Fruit fly (Drosophila melanogaster) whole organism, embryonic: Measurements from ENCODE around the gene CG3368.
A peak's percentile ranks its signal among the peaks of the same experiment; 100 is the strongest.

Experiments
- Abd-B ChIP-seq: fragments of 200-800 bp; sonication (Bioruptor generic); optimal IDR thresholded peaks from 2 replicates; lab custom pipeline; 2018; ENCODE audit warnings: missing biosample characterization, mild to moderate bottlenecking, missing genetic modification characterization, moderate library complexity
- B-H2 ChIP-seq: fragments of 200-800 bp; sonication (Bioruptor generic); optimal IDR thresholded peaks from 2 replicates; lab custom pipeline; 2018; ENCODE audit warnings: missing biosample characterization, mild to moderate bottlenecking, missing genetic modification characterization
- BEAF-32 ChIP-seq: fragments of 200-800 bp; sonication (Bioruptor generic); optimal IDR thresholded peaks from 3 replicates; lab custom pipeline; 2017; ENCODE audit warnings: missing biosample characterization, missing genetic modification characterization, mild to moderate bottlenecking, moderate library complexity, missing genetic modification reagents
- CG10267 ChIP-seq: fragments of 200-800 bp; sonication (Bioruptor generic); optimal IDR thresholded peaks from 2 replicates; lab custom pipeline; 2018; ENCODE audit warnings: missing biosample characterization, mild to moderate bottlenecking, missing genetic modification characterization, moderate library complexity
- CG10565 ChIP-seq: fragments of 200-800 bp; sonication (Bioruptor generic); optimal IDR thresholded peaks from 3 replicates; lab custom pipeline; 2016; ENCODE audit warnings: missing biosample characterization, mild to moderate bottlenecking, missing genetic modification characterization
- CG11560 ChIP-seq: fragments of 200-800 bp; sonication (Bioruptor generic); IDR thresholded peaks from 3 replicates; pipeline ENCODE4 v1.3.6; 2022; ENCODE audit warnings: missing biosample characterization, missing genetic modification characterization
- CG13287 ChIP-seq: fragments of 200-800 bp; sonication (Bioruptor generic); IDR thresholded peaks from 2 replicates; pipeline ENCODE4 v1.3.6; 2022; ENCODE audit warnings: missing biosample characterization, missing genetic modification characterization; ENCODE audit not compliant: partially characterized antibody
- CG13424 ChIP-seq: fragments of 200-800 bp; sonication (Bioruptor generic); optimal IDR thresholded peaks from 2 replicates; lab custom pipeline; 2019; ENCODE audit warnings: missing biosample characterization, mild to moderate bottlenecking, missing genetic modification characterization, moderate library complexity
- CG15073 ChIP-seq: fragments of 200-800 bp; sonication (Bioruptor generic); optimal IDR thresholded peaks from 2 replicates; lab custom pipeline; 2016; ENCODE audit warnings: missing biosample characterization, missing genetic modification characterization
- CG15696 ChIP-seq: fragments of 200-800 bp; sonication (Bioruptor generic); optimal IDR thresholded peaks from 2 replicates; lab custom pipeline; 2019; ENCODE audit warnings: missing biosample characterization, mild to moderate bottlenecking, missing genetic modification characterization, moderate library complexity
- CG17361 ChIP-seq: fragments of 200-800 bp; sonication (Bioruptor generic); IDR thresholded peaks from 3 replicates; pipeline ENCODE4 v1.3.6; 2022; ENCODE audit warnings: missing biosample characterization, missing genetic modification characterization
- CG18476 ChIP-seq: fragments of 200-800 bp; sonication (Bioruptor generic); optimal IDR thresholded peaks from 2 replicates; lab custom pipeline; 2016; ENCODE audit warnings: missing biosample characterization, mild to moderate bottlenecking, missing genetic modification characterization
- CG2199 ChIP-seq: fragments of 200-800 bp; sonication (Bioruptor generic); IDR thresholded peaks from 3 replicates; pipeline ENCODE4 v1.3.6; 2022; ENCODE audit warnings: missing biosample characterization, missing genetic modification characterization
- CG2202 ChIP-seq: fragments of 200-800 bp; sonication (Bioruptor generic); optimal IDR thresholded peaks from 2 replicates; lab custom pipeline; 2018; ENCODE audit warnings: missing biosample characterization, mild to moderate bottlenecking, missing genetic modification characterization
- CG31441 ChIP-seq: fragments of 200-800 bp; sonication (Bioruptor generic); IDR thresholded peaks from 2 replicates; pipeline ENCODE4 v1.3.6; 2022; ENCODE audit warnings: missing biosample characterization, missing genetic modification characterization
- CG4282 ChIP-seq: fragments of 200-800 bp; sonication (Bioruptor generic); optimal IDR thresholded peaks from 2 replicates; lab custom pipeline; 2016; ENCODE audit warnings: missing biosample characterization, missing genetic modification characterization
- CG4424 ChIP-seq: fragments of 200-800 bp; sonication (Bioruptor generic); optimal IDR thresholded peaks from 3 replicates; lab custom pipeline; 2016; ENCODE audit warnings: missing biosample characterization, missing genetic modification characterization
- CG4854 ChIP-seq: fragments of 200-800 bp; sonication (Bioruptor generic); optimal IDR thresholded peaks from 2 replicates; lab custom pipeline; 2016; ENCODE audit warnings: missing biosample characterization, missing genetic modification characterization, inconsistent platforms
- CG6689 ChIP-seq: fragments of 200-800 bp; sonication (Bioruptor generic); IDR thresholded peaks from 2 replicates; pipeline ENCODE4 v1.3.6; 2022; ENCODE audit warnings: missing biosample characterization, missing genetic modification characterization
- CG6791 ChIP-seq: fragments of 200-800 bp; sonication (Bioruptor generic); IDR thresholded peaks from 3 replicates; pipeline ENCODE4 v1.3.6; 2022; ENCODE audit warnings: missing biosample characterization, missing genetic modification characterization; ENCODE audit not compliant: partially characterized antibody
- CG8290 ChIP-seq, 3 experiments: fragments of 200-800 bp; sonication (Bioruptor generic); optimal IDR thresholded peaks; 2 replicates each; lab custom pipeline; 2016 to 2019; ENCODE audit warnings: missing biosample characterization in 3 of 3, missing genetic modification characterization in 3 of 3, mild to moderate bottlenecking in 2 of 3, moderate library complexity in 1 of 3
- CG8478 ChIP-seq: fragments of >200 bp; optimal IDR thresholded peaks from 2 replicates; lab custom pipeline; 2018
- CG9437 ChIP-seq: fragments of 200-800 bp; sonication (Bioruptor generic); optimal IDR thresholded peaks from 2 replicates; lab custom pipeline; 2018; ENCODE audit warnings: missing biosample characterization, mild to moderate bottlenecking, missing genetic modification characterization
- Dbx ChIP-seq: fragments of 200-800 bp; sonication (Bioruptor generic); IDR thresholded peaks from 3 replicates; pipeline ENCODE4 v1.3.6; 2022; ENCODE audit warnings: missing biosample characterization, missing genetic modification characterization
- Dp ChIP-seq: fragments of 200-800 bp; sonication (Bioruptor generic); optimal IDR thresholded peaks from 2 replicates; lab custom pipeline; 2018; ENCODE audit warnings: missing biosample characterization, mild to moderate bottlenecking, missing genetic modification characterization, moderate library complexity
- Drgx ChIP-seq: fragments of 200-800 bp; sonication (Bioruptor generic); IDR thresholded peaks from 2 replicates; pipeline ENCODE4 v1.3.6; 2022; ENCODE audit warnings: missing biosample characterization, missing genetic modification characterization
- H2.0 ChIP-seq: fragments of 200-800 bp; sonication (Bioruptor generic); IDR thresholded peaks from 2 replicates; pipeline ENCODE4 v1.3.6; 2022; ENCODE audit warnings: missing biosample characterization, missing genetic modification characterization
- HHEX ChIP-seq: fragments of 200-800 bp; sonication (Bioruptor generic); optimal IDR thresholded peaks from 3 replicates; lab custom pipeline; 2017; ENCODE audit warnings: missing biosample characterization, mild to moderate bottlenecking, missing genetic modification characterization, missing genetic modification reagents
- MBD-R2 ChIP-seq: fragments of 200-800 bp; sonication (Bioruptor generic); IDR thresholded peaks from 2 replicates; pipeline ENCODE4 v1.3.6; 2022; ENCODE audit warnings: missing biosample characterization, missing genetic modification characterization
- Med ChIP-seq: fragments of 200-800 bp; sonication (Bioruptor generic); peaks from one replicate; lab custom pipeline; 2016; ENCODE audit warnings: missing biosample characterization, missing genetic modification characterization, mild to moderate bottlenecking, inconsistent platforms, moderate library complexity
- Myb ChIP-seq: fragments of 200-800 bp; sonication (Bioruptor generic); optimal IDR thresholded peaks from 2 replicates; lab custom pipeline; 2016; ENCODE audit warnings: missing biosample characterization, missing genetic modification characterization
- Rx ChIP-seq: fragments of 200-800 bp; sonication (Bioruptor generic); IDR thresholded peaks from 2 replicates; pipeline ENCODE4 v1.3.6; 2022; ENCODE audit warnings: missing biosample characterization, missing genetic modification characterization
- Scr ChIP-seq: fragments of 200-800 bp; sonication (Bioruptor generic); IDR thresholded peaks from 2 replicates; pipeline ENCODE4 v1.3.6; 2022; ENCODE audit warnings: missing biosample characterization, missing genetic modification characterization; ENCODE audit not compliant: partially characterized antibody
- Xrp1 ChIP-seq: fragments of 200-800 bp; sonication (Bioruptor generic); IDR thresholded peaks from 2 replicates; pipeline ENCODE4 v1.3.6; 2022; ENCODE audit warnings: missing biosample characterization, missing genetic modification characterization
- ara ChIP-seq: fragments of 200-800 bp; sonication (Bioruptor generic); IDR thresholded peaks from 2 replicates; pipeline ENCODE4 v1.3.6; 2022; ENCODE audit warnings: missing biosample characterization, missing genetic modification characterization
- ci ChIP-seq: fragments of 200-800 bp; sonication (Bioruptor generic); IDR thresholded peaks from 3 replicates; pipeline ENCODE4 v1.3.6; 2022; ENCODE audit warnings: missing biosample characterization, missing genetic modification characterization
- dmrt11E ChIP-seq: fragments of 200-800 bp; sonication (Bioruptor generic); optimal IDR thresholded peaks from 3 replicates; lab custom pipeline; 2018; ENCODE audit warnings: missing biosample characterization, mild to moderate bottlenecking, missing genetic modification characterization, moderate library complexity
- ham ChIP-seq: fragments of 200-800 bp; sonication (Bioruptor generic); IDR thresholded peaks from 2 replicates; pipeline ENCODE4 v1.3.6; 2022; ENCODE audit warnings: missing biosample characterization, missing genetic modification characterization
- nmo ChIP-seq: fragments of 200-800 bp; sonication (Bioruptor generic); optimal IDR thresholded peaks from 2 replicates; lab custom pipeline; 2018; ENCODE audit warnings: missing biosample characterization, mild to moderate bottlenecking, missing genetic modification characterization, moderate library complexity
- onecut ChIP-seq: fragments of 200-800 bp; sonication (Bioruptor generic); IDR thresholded peaks from 2 replicates; pipeline ENCODE4 v1.3.6; 2022; ENCODE audit warnings: missing biosample characterization, missing genetic modification characterization
- row ChIP-seq: fragments of 200-800 bp; sonication (Bioruptor generic); IDR thresholded peaks from 3 replicates; pipeline ENCODE4 v1.3.6; 2022; ENCODE audit warnings: missing biosample characterization, missing genetic modification characterization
- sob ChIP-seq: fragments of 200-800 bp; sonication (Bioruptor generic); IDR thresholded peaks from 2 replicates; pipeline ENCODE4 v1.3.6; 2022; ENCODE audit warnings: missing biosample characterization, missing genetic modification characterization
- ssp ChIP-seq: fragments of 200-800 bp; sonication (Bioruptor generic); IDR thresholded peaks from 2 replicates; pipeline ENCODE4 v1.3.6; 2022; ENCODE audit warnings: missing biosample characterization, missing genetic modification characterization
- sug ChIP-seq: fragments of 200-800 bp; optimal IDR thresholded peaks from 2 replicates; lab custom pipeline; 2019; ENCODE audit warnings: missing biosample characterization, mild to moderate bottlenecking, missing genetic modification characterization, moderate library complexity
- trh ChIP-seq: fragments of 200-800 bp; sonication (Bioruptor generic); optimal IDR thresholded peaks from 2 replicates; lab custom pipeline; 2016; ENCODE audit warnings: missing biosample characterization, missing genetic modification characterization
- unc-4 ChIP-seq: fragments of 200-800 bp; sonication (Bioruptor generic); IDR thresholded peaks from 2 replicates; pipeline ENCODE4 v1.3.6; 2022; ENCODE audit warnings: missing biosample characterization, missing genetic modification characterization; ENCODE audit not compliant: partially characterized antibody
- vnd ChIP-seq: fragments of 200-800 bp; sonication (Bioruptor generic); IDR thresholded peaks from 3 replicates; pipeline ENCODE4 v1.3.6; 2022; ENCODE audit warnings: missing biosample characterization, missing genetic modification characterization; ENCODE audit not compliant: partially characterized antibody
- yki ChIP-seq: fragments of >200 bp; optimal IDR thresholded peaks from 3 replicates; lab custom pipeline; 2018

The CG3368 gene

dm6 chr3R:27274533-27275447 lies 8.8 kb upstream of the CG3368 start, which contains the start of gene CG5938 (continued):
- peak; percentile 24; the same call in 1 of the 2 replicates for TF ChIP-seq Scr (GFP tag; lab: Robert Waterston, UW)
- peak; percentile 35; the same call in 1 of the 2 replicates for TF ChIP-seq CG13287 (GFP tag; lab: Robert Waterston, UW)
- TF ChIP-seq Dbx (GFP tag; lab: Robert Waterston, UW) = 0 out of 3 replicates have a peak, but pooled peaks have one; percentile 27
- peak; percentile 4 for TF ChIP-seq CG4854
- TF ChIP-seq BEAF-32 (GFP tag; lab: Kevin White, UChicago) = peak; percentile 25
- TF ChIP-seq vnd = no peak
- peak; percentile 15; the same call in 1 of the 2 replicates for TF ChIP-seq unc-4 (GFP tag; lab: Robert Waterston, UW)
- no peak for TF ChIP-seq trh
- TF ChIP-seq ci = 0 out of 3 replicates have a peak, but pooled peaks have one; percentile 15
- TF ChIP-seq CG10267 (tag; lab: Kevin White, UChicago) = peak; percentile 79
- TF ChIP-seq dmrt11E (tag; lab: Kevin White, UChicago) = peak; percentile 13
- TF ChIP-seq ara (GFP tag; lab: Robert Waterston, UW) = no peak
- peak; percentile 46 for TF ChIP-seq B-H2
- TF ChIP-seq CG4282 (GFP tag; lab: Kevin White, UChicago) = no peak
- no peak; the same call in 1 of the 2 replicates for TF ChIP-seq Rx (GFP tag; lab: Robert Waterston, UW)
- peak; percentile 50; the same call in 1 of the 2 replicates for TF ChIP-seq CG31441
- no peak for TF ChIP-seq yki (lab: Kevin White, UChicago)
- TF ChIP-seq Xrp1 (GFP tag; lab: Robert Waterston, UW) = peak; percentile 26; the same call in 1 of the 2 replicates
- no peak for TF ChIP-seq CG10565 (GFP tag; lab: Kevin White, UChicago)
- no peak for TF ChIP-seq CG11560
- TF ChIP-seq row = peak; percentile 67
- TF ChIP-seq CG17361 (GFP tag; lab: Robert Waterston, UW) = peak; percentile 46; the same call in 1 of the 3 replicates
- no peak for TF ChIP-seq CG8290 (GFP tag; optimal IDR thresholded peaks at IDR 0.05; lab: Kevin White, UChicago)
- TF ChIP-seq CG8290 (tag; optimal IDR thresholded peaks at IDR 0.05; lab: Kevin White, UChicago) = no peak
- TF ChIP-seq CG2199 (GFP tag; lab: Robert Waterston, UW) = 0 out of 3 replicates have a peak, but pooled peaks have one; percentile 65
- TF ChIP-seq Abd-B (GFP tag; lab: Kevin White, UChicago) = peak; percentile 25
- TF ChIP-seq CG9437 = peak; percentile 52
- peak; percentile 49 for TF ChIP-seq sug (tag; lab: Kevin White, UChicago)
- TF ChIP-seq CG8478 (lab: Kevin White, UChicago) = peak; percentile 4
- TF ChIP-seq CG4424 = peak; percentile 38
- TF ChIP-seq Myb (GFP tag; lab: Kevin White, UChicago) = peak; percentile 0
- peak; percentile 5 for TF ChIP-seq CG15696 (tag; lab: Kevin White, UChicago)
- TF ChIP-seq CG13424 (tag; lab: Kevin White, UChicago) = peak; percentile 52
- peak; percentile 0 for TF ChIP-seq HHEX (GFP tag; lab: Kevin White, UChicago)
- TF ChIP-seq ham = no peak
- peak; percentile 78 for TF ChIP-seq Med (GFP tag; lab: Kevin White, UChicago)
- 0 out of 2 replicates have a peak, but pooled peaks have one; percentile 9 for TF ChIP-seq sob (GFP tag; lab: Robert Waterston, UW)
- TF ChIP-seq CG18476 (GFP tag; lab: Kevin White, UChicago) = peak; percentile 19
- 0 out of 2 replicates have a peak, but pooled peaks have one; percentile 39 for TF ChIP-seq CG6689
- TF ChIP-seq onecut (GFP tag; lab: Robert Waterston, UW) = peak; percentile 73
- no peak for TF ChIP-seq CG15073 (GFP tag; lab: Kevin White, UChicago)
- peak; percentile 59; the same call in 1 of the 2 replicates for TF ChIP-seq Drgx (GFP tag; lab: Robert Waterston, UW)
- no peak for TF ChIP-seq CG6791 (GFP tag; lab: Robert Waterston, UW)
- peak; percentile 38; the same call in 1 of the 2 replicates for TF ChIP-seq MBD-R2 (GFP tag; lab: Robert Waterston, UW)
- no peak for TF ChIP-seq ssp (GFP tag; lab: Robert Waterston, UW)
- TF ChIP-seq CG2202 (tag; lab: Kevin White, UChicago) = no peak
- peak; percentile 41 for TF ChIP-seq nmo (GFP tag; lab: Kevin White, UChicago)
- peak; percentile 66 for TF ChIP-seq Dp (GFP tag; lab: Kevin White, UChicago)
- TF ChIP-seq H2.0 = peak; percentile 55
